Fruit fly (Drosophila melanogaster) whole organism, embryonic: ENCODE results near the gene CG44838.

ENCODE experiments used
- Atf3 ChIP-seq: fragments of 200-800 bp; sonication (Bioruptor generic); optimal IDR thresholded peaks from 3 replicates; lab custom pipeline; 2016; ENCODE audit warnings: missing biosample characterization, missing genetic modification characterization
- B-H1 ChIP-seq: fragments of 200-800 bp; sonication (Bioruptor generic); IDR thresholded peaks from 3 replicates; pipeline ENCODE4 v1.3.6; 2022; ENCODE audit warnings: missing biosample characterization, missing genetic modification characterization
- CG10654 ChIP-seq: fragments of 200-800 bp; sonication (Bioruptor generic); optimal IDR thresholded peaks from 2 replicates; lab custom pipeline; 2016; ENCODE audit warnings: missing biosample characterization, missing genetic modification characterization
- CG12219 ChIP-seq: fragments of 200-800 bp; sonication (Bioruptor generic); optimal IDR thresholded peaks from 3 replicates; lab custom pipeline; 2018; ENCODE audit warnings: missing biosample characterization, mild to moderate bottlenecking, missing genetic modification characterization
- CG13424 ChIP-seq: fragments of 200-800 bp; sonication (Bioruptor generic); optimal IDR thresholded peaks from 2 replicates; lab custom pipeline; 2019; ENCODE audit warnings: missing biosample characterization, mild to moderate bottlenecking, missing genetic modification characterization, moderate library complexity
- CG13624 ChIP-seq: fragments of 200-800 bp; sonication (Bioruptor generic); optimal IDR thresholded peaks from 2 replicates; lab custom pipeline; 2016; ENCODE audit warnings: missing biosample characterization, missing genetic modification characterization
- CG14050 ChIP-seq: fragments of 200-800 bp; sonication (Bioruptor generic); IDR thresholded peaks from 3 replicates; pipeline ENCODE4 v1.3.6; 2022; ENCODE audit warnings: missing biosample characterization, missing genetic modification characterization
- CG17328 ChIP-seq: fragments of 200-800 bp; sonication (Bioruptor generic); IDR thresholded peaks from 2 replicates; pipeline ENCODE4 v1.3.6; 2022; ENCODE audit warnings: missing biosample characterization, missing genetic modification characterization
- CG17385 ChIP-seq: fragments of 200-800 bp; sonication (Bioruptor generic); optimal IDR thresholded peaks from 3 replicates; lab custom pipeline; 2018; ENCODE audit warnings: missing biosample characterization, mild to moderate bottlenecking, missing genetic modification characterization
- CG17829 ChIP-seq: fragments of 200-800 bp; optimal IDR thresholded peaks from 2 replicates; lab custom pipeline; 2019; ENCODE audit warnings: missing biosample characterization, mild to moderate bottlenecking, missing genetic modification characterization, moderate library complexity
- CG1792 ChIP-seq: fragments of 200-800 bp; sonication (Bioruptor generic); optimal IDR thresholded peaks from 2 replicates; lab custom pipeline; 2016; ENCODE audit warnings: missing biosample characterization, missing genetic modification characterization
- CG18599 ChIP-seq: fragments of 200-800 bp; sonication (Bioruptor generic); optimal IDR thresholded peaks from 3 replicates; lab custom pipeline; 2017; ENCODE audit warnings: missing biosample characterization, missing genetic modification characterization, mild to moderate bottlenecking, moderate library complexity, missing genetic modification reagents
- CG2116 ChIP-seq: fragments of 200-800 bp; sonication (Bioruptor generic); optimal IDR thresholded peaks from 3 replicates; lab custom pipeline; 2018; ENCODE audit warnings: missing biosample characterization, mild to moderate bottlenecking, missing genetic modification characterization
- CG2120 ChIP-seq: fragments of 200-800 bp; sonication (Bioruptor generic); optimal IDR thresholded peaks from 3 replicates; lab custom pipeline; 2016; ENCODE audit warnings: missing biosample characterization, missing genetic modification characterization
- CG2712 ChIP-seq: fragments of 200-800 bp; optimal IDR thresholded peaks from 3 replicates; lab custom pipeline; 2019; ENCODE audit warnings: missing biosample characterization, mild to moderate bottlenecking, missing genetic modification characterization, moderate library complexity
- CG3163 ChIP-seq: fragments of 200-800 bp; sonication (Bioruptor generic); optimal IDR thresholded peaks from 3 replicates; lab custom pipeline; 2016; ENCODE audit warnings: missing biosample characterization, missing genetic modification characterization
- CG3407 ChIP-seq: fragments of 200-800 bp; sonication (Bioruptor generic); optimal IDR thresholded peaks from 2 replicates; lab custom pipeline; 2018; ENCODE audit warnings: missing biosample characterization, mild to moderate bottlenecking, missing genetic modification characterization
- CG34224 ChIP-seq: fragments of 200-800 bp; sonication (Bioruptor generic); IDR thresholded peaks from 3 replicates; pipeline ENCODE4 v1.3.6; 2022; ENCODE audit warnings: missing biosample characterization, missing genetic modification characterization; ENCODE audit not compliant: partially characterized antibody
- CG34422 ChIP-seq: fragments of 200-800 bp; sonication (Bioruptor generic); IDR thresholded peaks from 3 replicates; pipeline ENCODE4 v1.3.6; 2022; ENCODE audit warnings: missing biosample characterization, missing genetic modification characterization
- CG3726 ChIP-seq: fragments of 200-800 bp; sonication (Bioruptor generic); IDR thresholded peaks from 3 replicates; pipeline ENCODE4, ENCODE4 v1.3.6; 2022; ENCODE audit warnings: missing biosample characterization, missing genetic modification characterization
- CG3995 ChIP-seq: fragments of 200-800 bp; sonication (Bioruptor generic); optimal IDR thresholded peaks from 3 replicates; lab custom pipeline; 2016; ENCODE audit warnings: missing biosample characterization, missing genetic modification characterization
- CG4328 ChIP-seq: fragments of 200-800 bp; sonication (Bioruptor generic); optimal IDR thresholded peaks from 3 replicates; lab custom pipeline; 2017; ENCODE audit warnings: missing biosample characterization, missing genetic modification reagents, missing genetic modification characterization
- CG4404 ChIP-seq: fragments of 200-800 bp; sonication (Bioruptor generic); IDR thresholded peaks from 2 replicates; pipeline ENCODE4 v1.3.6; 2022; ENCODE audit warnings: missing biosample characterization, missing genetic modification characterization
- CG4424 ChIP-seq: fragments of 200-800 bp; sonication (Bioruptor generic); optimal IDR thresholded peaks from 3 replicates; lab custom pipeline; 2016; ENCODE audit warnings: missing biosample characterization, missing genetic modification characterization
- CG7839 ChIP-seq: fragments of 200-800 bp; sonication (Bioruptor generic); optimal IDR thresholded peaks from 3 replicates; lab custom pipeline; 2018; ENCODE audit warnings: missing biosample characterization, mild to moderate bottlenecking, missing genetic modification characterization, moderate library complexity
- CG8089 ChIP-seq: fragments of 200-800 bp; sonication (Bioruptor generic); optimal IDR thresholded peaks from 3 replicates; lab custom pipeline; 2016; ENCODE audit warnings: missing biosample characterization, missing genetic modification characterization
- Dfd ChIP-seq, 2 experiments: fragments of >200 bp; optimal IDR thresholded peaks; 2 replicates each; lab custom pipeline; 2017; ENCODE audit warnings: missing biosample characterization in 2 of 2, missing genetic modification characterization in 2 of 2
- Dref ChIP-seq: fragments of 200-800 bp; sonication (Bioruptor generic); IDR thresholded peaks from 2 replicates; pipeline ENCODE4 v1.3.6; 2022; ENCODE audit warnings: missing biosample characterization, missing genetic modification characterization
- Ets97D ChIP-seq: fragments of 200-800 bp; sonication (Bioruptor generic); optimal IDR thresholded peaks from 3 replicates; lab custom pipeline; 2016; ENCODE audit warnings: missing biosample characterization, missing genetic modification characterization
- Gug ChIP-seq: fragments of 200-800 bp; sonication (Bioruptor generic); IDR thresholded peaks from 4 replicates; pipeline ENCODE4 v1.3.6; 2022; ENCODE audit warnings: missing biosample characterization, missing genetic modification characterization
- Jarid2 ChIP-seq: fragments of 200-800 bp; sonication (Bioruptor generic); optimal IDR thresholded peaks from 3 replicates; lab custom pipeline; 2017; ENCODE audit warnings: mild to moderate bottlenecking, missing biosample characterization, missing genetic modification reagents, missing genetic modification characterization
- Meics ChIP-seq: fragments of 200-800 bp; sonication (Bioruptor generic); optimal IDR thresholded peaks from 2 replicates; lab custom pipeline; 2017; ENCODE audit warnings: missing biosample characterization, mild to moderate bottlenecking, missing genetic modification characterization
- Ravus ChIP-seq: fragments of 200-800 bp; sonication (Bioruptor generic); IDR thresholded peaks from 2 replicates; pipeline ENCODE4 v1.3.6; 2022; ENCODE audit warnings: missing biosample characterization, missing genetic modification characterization
- Stat92E ChIP-seq, 3 experiments: fragments of >200 bp in 2 of 3; fragments of 200-800 bp in 1 of 3; sonication (Bioruptor generic) in 1 of 3; optimal IDR thresholded peaks; 2 replicates each; lab custom pipeline; 2017 to 2019; ENCODE audit warnings: missing biosample characterization in 3 of 3, missing genetic modification characterization in 3 of 3, mild to moderate bottlenecking in 1 of 3, moderate library complexity in 1 of 3
- Xrp1 ChIP-seq: fragments of 200-800 bp; sonication (Bioruptor generic); IDR thresholded peaks from 2 replicates; pipeline ENCODE4 v1.3.6; 2022; ENCODE audit warnings: missing biosample characterization, missing genetic modification characterization
- al ChIP-seq: fragments of 200-800 bp; sonication (Bioruptor generic); IDR thresholded peaks from 2 replicates; pipeline ENCODE4 v1.3.6; 2022; ENCODE audit warnings: missing biosample characterization, missing genetic modification characterization
- ara ChIP-seq: fragments of 200-800 bp; sonication (Bioruptor generic); IDR thresholded peaks from 2 replicates; pipeline ENCODE4 v1.3.6; 2022; ENCODE audit warnings: missing biosample characterization, missing genetic modification characterization
- chm ChIP-seq: fragments of 200-800 bp; sonication (Bioruptor generic); IDR thresholded peaks from 2 replicates; pipeline ENCODE4 v1.3.6; 2022; ENCODE audit warnings: missing biosample characterization, missing genetic modification characterization
- dati ChIP-seq: fragments of 200-800 bp; sonication (Bioruptor generic); IDR thresholded peaks from 2 replicates; pipeline ENCODE4 v1.3.6; 2022; ENCODE audit warnings: missing biosample characterization, missing genetic modification characterization
- dmrt11E ChIP-seq: fragments of 200-800 bp; sonication (Bioruptor generic); optimal IDR thresholded peaks from 3 replicates; lab custom pipeline; 2018; ENCODE audit warnings: missing biosample characterization, mild to moderate bottlenecking, missing genetic modification characterization, moderate library complexity
- gfzf ChIP-seq: fragments of 200-800 bp; sonication (Bioruptor generic); optimal IDR thresholded peaks from 2 replicates; lab custom pipeline; 2016; ENCODE audit warnings: missing biosample characterization, mild to moderate bottlenecking, missing genetic modification characterization, moderate library complexity
- grau ChIP-seq: fragments of 200-800 bp; optimal IDR thresholded peaks from 3 replicates; lab custom pipeline; 2019; ENCODE audit warnings: missing biosample characterization, mild to moderate bottlenecking, missing genetic modification characterization, moderate library complexity
- kay ChIP-seq: fragments of 200-800 bp; sonication (Bioruptor generic); optimal IDR thresholded peaks from 2 replicates; lab custom pipeline; 2016; ENCODE audit warnings: missing biosample characterization, missing genetic modification characterization
- mam ChIP-seq: fragments of 200-800 bp; sonication (Bioruptor generic); optimal IDR thresholded peaks from 3 replicates; lab custom pipeline; 2016; ENCODE audit warnings: missing biosample characterization, missing genetic modification characterization
- pfk ChIP-seq: fragments of 200-800 bp; sonication (Bioruptor generic); optimal IDR thresholded peaks from 2 replicates; lab custom pipeline; 2018; ENCODE audit warnings: missing biosample characterization, mild to moderate bottlenecking, missing genetic modification characterization, moderate library complexity
- prd ChIP-seq, 3 experiments: fragments of >200 bp in 2 of 3; fragments of 200-800 bp in 1 of 3; sonication (Bioruptor generic) in 1 of 3; optimal IDR thresholded peaks in 2 of 3; IDR thresholded peaks in 1 of 3; 2 replicates in 2 of 3; 3 replicates in 1 of 3; pipeline versions ENCODE4 v1.3.6 to Lab custom; 2017 to 2022; ENCODE audit warnings: missing biosample characterization in 1 of 3, missing genetic modification characterization in 1 of 3
- pros ChIP-seq: fragments of 200-800 bp; sonication (Bioruptor generic); optimal IDR thresholded peaks from 3 replicates; lab custom pipeline; 2019; ENCODE audit warnings: missing biosample characterization, mild to moderate bottlenecking, missing genetic modification characterization, moderate library complexity
- pum ChIP-seq: fragments of 200-800 bp; sonication (Bioruptor generic); optimal IDR thresholded peaks from 2 replicates; lab custom pipeline; 2016; ENCODE audit warnings: missing biosample characterization, missing genetic modification characterization
- sc ChIP-seq, 3 experiments: fragments of >200 bp in 2 of 3; fragments of 200-800 bp in 1 of 3; sonication (Bioruptor generic) in 1 of 3; optimal IDR thresholded peaks; 2 replicates in 2 of 3; 3 replicates in 1 of 3; lab custom pipeline; 2017; ENCODE audit warnings: mild to moderate bottlenecking in 1 of 3, missing biosample characterization in 1 of 3, missing genetic modification characterization in 1 of 3, missing genetic modification reagents in 1 of 3
- usp ChIP-seq: fragments of >200 bp; optimal IDR thresholded peaks from 2 replicates; lab custom pipeline; 2017; ENCODE audit warnings: missing biosample characterization, missing genetic modification characterization

CG44838 gene

dm6 chr3L:9457619-9458092, 3.2 kb upstream of the CG44838 start, which contains the start of gene CG3437 (continued):
- TF ChIP-seq sc (optimal IDR thresholded peaks at IDR 0.05; lab: Kevin White, UChicago) (no peak), sc (GFP tag; optimal IDR thresholded peaks at IDR 0.05; lab: Kevin White, UChicago) (peak; percentile 96), CG13424 (peak; percentile 99), Jarid2 (GFP tag; lab: Kevin White, UChicago) (peak; percentile 99), prd (optimal IDR thresholded peaks at IDR 0.05; lab: Kevin White, UChicago) (no peak), prd (GFP tag; IDR thresholded peaks at IDR 0.05; lab: Robert Waterston, UW) (peak; percentile 100), CG12219 (GFP tag; lab: Kevin White, UChicago) (peak; percentile 98), CG1792 (peak; percentile 97), Dfd (GFP tag; optimal IDR thresholded peaks at IDR 0.05; lab: Kevin White, UChicago) (no peak), CG4328 (GFP tag; lab: Kevin White, UChicago) (peak; percentile 97), usp (no peak), dmrt11E (tag; lab: Kevin White, UChicago) (peak; percentile 97), CG3407 (GFP tag; lab: Kevin White, UChicago) (peak; percentile 97), kay (GFP tag; lab: Kevin White, UChicago) (peak; percentile 88), CG3163 (GFP tag; lab: Kevin White, UChicago) (peak; percentile 91), pum (GFP tag; lab: Kevin White, UChicago) (peak; percentile 99), CG17328 (GFP tag; lab: Robert Waterston, UW) (peak; percentile 99), dati (peak; percentile 99), B-H1 (GFP tag; lab: Robert Waterston, UW) (peak; percentile 99), Stat92E (GFP tag; optimal IDR thresholded peaks at IDR 0.05; lab: Kevin White, UChicago) (peak in 1 of 3 experiments; percentile 91), Gug (GFP tag; lab: Robert Waterston, UW) (peak; percentile 99), gfzf (GFP tag; lab: Kevin White, UChicago) (peak; percentile 39), ara (GFP tag; lab: Robert Waterston, UW) (peak; percentile 100), CG2712 (tag; lab: Kevin White, UChicago) (peak; percentile 96), Meics (GFP tag; lab: Kevin White, UChicago) (peak; percentile 99), CG14050 (peak; percentile 99), mam (peak; percentile 99), CG3995 (GFP tag; lab: Kevin White, UChicago) (peak; percentile 82), CG34224 (GFP tag; lab: Robert Waterston, UW) (peak; percentile 39; the same call in 1 of the 3 replicates), CG7839 (tag; lab: Kevin White, UChicago) (peak; percentile 99), Ets97D (GFP tag; lab: Kevin White, UChicago) (peak; percentile 94), CG18599 (GFP tag; lab: Kevin White, UChicago) (peak; percentile 99), pfk (GFP tag; lab: Kevin White, UChicago) (peak; percentile 79), chm (GFP tag; lab: Robert Waterston, UW) (peak; percentile 99), CG34422 (GFP tag; lab: Robert Waterston, UW) (peak; percentile 100), CG17829 (tag; lab: Kevin White, UChicago) (peak; percentile 96), grau (tag; lab: Kevin White, UChicago) (peak; percentile 97), al (GFP tag; lab: Robert Waterston, UW) (peak; percentile 99), CG2120 (GFP tag; lab: Kevin White, UChicago) (peak; percentile 99), CG8089 (GFP tag; lab: Kevin White, UChicago) (peak; percentile 97), Dref (GFP tag; lab: Robert Waterston, UW) (peak; percentile 51), CG13624 (GFP tag; lab: Kevin White, UChicago) (peak; percentile 99), CG4424 (GFP tag; lab: Kevin White, UChicago) (peak; percentile 98), Atf3 (GFP tag; lab: Kevin White, UChicago) (peak; percentile 98), CG2116 (GFP tag; lab: Kevin White, UChicago) (peak; percentile 90), CG17385 (GFP tag; lab: Kevin White, UChicago) (peak; percentile 98), CG3726 (GFP tag; lab: Robert Waterston, UW) (peak; percentile 99), pros (peak; percentile 76), CG10654 (GFP tag; lab: Kevin White, UChicago) (peak; percentile 98), Ravus (GFP tag; lab: Robert Waterston, UW) (peak; percentile 96), CG4404 (GFP tag; lab: Robert Waterston, UW) (peak; percentile 99), Xrp1 (peak; percentile 100)
